Worm (Caenorhabditis elegans) whole organism, L4 larva: ENCODE results near the gene dmsr-10.

Experiments used
- D1046.2 ChIP-seq: fragments of 200-800 bp; sonication (Bioruptor generic); IDR thresholded peaks from 2 replicates; pipeline ENCODE4 v1.3.6; 2022; ENCODE audit warnings: missing genetic modification characterization, missing compliant biosample characterization
- F37D6.2 ChIP-seq: sonication (generic microtip); optimal IDR thresholded peaks from 2 replicates; lab custom pipeline; 2016; ENCODE audit warnings: mild to moderate bottlenecking, missing genetic modification characterization, missing compliant biosample characterization
- F44E2.7 ChIP-seq: fragments of 200-800 bp; sonication (Bioruptor generic); IDR thresholded peaks from 2 replicates; pipeline ENCODE4 v2.1.2; 2022; ENCODE audit warnings: missing genetic modification characterization, missing compliant biosample characterization
- F49E8.2 ChIP-seq: sonication (generic microtip); optimal IDR thresholded peaks from 2 replicates; lab custom pipeline; 2016; ENCODE audit warnings: missing compliant biosample characterization, mild to moderate bottlenecking, missing genetic modification characterization, borderline replicate concordance
- Y105C5A.15 ChIP-seq: fragments of 200-800 bp; sonication (Bioruptor generic); IDR thresholded peaks from 2 replicates; pipeline ENCODE4 v1.3.6; 2022; ENCODE audit warnings: missing genetic modification characterization, missing compliant biosample characterization
- Y5F2A.4 ChIP-seq: fragments of 200-800 bp; sonication (Bioruptor generic); optimal IDR thresholded peaks from 2 replicates; lab custom pipeline; 2018; ENCODE audit warnings: mild to moderate bottlenecking, missing genetic modification characterization, missing compliant biosample characterization
- ZK337.2 ChIP-seq: fragments of 200-800 bp; sonication (Bioruptor generic); IDR thresholded peaks from 2 replicates; pipeline ENCODE4 v1.3.6; 2022; ENCODE audit warnings: missing genetic modification reagents, missing genetic modification characterization, missing compliant biosample characterization
- ZK546.5 ChIP-seq, 2 experiments: sonication (generic microtip); optimal IDR thresholded peaks; 2 replicates each; lab custom pipeline; 2017; ENCODE audit warnings: missing biosample characterization in 2 of 2, missing genetic modification characterization in 2 of 2
- aha-1 ChIP-seq: fragments of 150-350 bp; peaks from one replicate; lab custom pipeline; 2014; ENCODE audit warnings: missing biosample characterization, missing genetic modification characterization
- aly-2 ChIP-seq: sonication (generic microtip); optimal IDR thresholded peaks from 2 replicates; lab custom pipeline; 2018; ENCODE audit warnings: missing biosample characterization, missing genetic modification characterization
- ceh-20 ChIP-seq: fragments of 200-800 bp; sonication (Bioruptor generic); IDR thresholded peaks from 2 replicates; pipeline ENCODE4 v1.3.6; 2022; ENCODE audit warnings: missing genetic modification reagents, missing genetic modification characterization, missing compliant biosample characterization
- ceh-32 ChIP-seq: sonication (generic microtip); optimal IDR thresholded peaks from 2 replicates; lab custom pipeline; 2016; ENCODE audit warnings: mild to moderate bottlenecking, missing genetic modification characterization, missing compliant biosample characterization; ENCODE audit not compliant: poor library complexity
- ceh-82 ChIP-seq: sonication (generic microtip); optimal IDR thresholded peaks from 2 replicates; lab custom pipeline; 2017; ENCODE audit warnings: missing biosample characterization, missing genetic modification characterization
- cey-2 ChIP-seq: sonication (generic microtip); optimal IDR thresholded peaks from 3 replicates; lab custom pipeline; 2017; ENCODE audit warnings: missing genetic modification characterization, mild to moderate bottlenecking, missing compliant biosample characterization, antibody characterized with exemption, borderline replicate concordance; ENCODE audit not compliant: insufficient read depth
- daf-12 ChIP-seq: fragments of 150-350 bp; optimal IDR thresholded peaks from 2 replicates; lab custom pipeline; 2014; ENCODE audit warnings: missing biosample characterization, missing genetic modification reagents, missing genetic modification characterization
- daf-16 ChIP-seq, 3 experiments: sonication (generic microtip); optimal IDR thresholded peaks; 2 replicates each; lab custom pipeline; 2016 to 2017; ENCODE audit warnings: missing genetic modification characterization in 3 of 3, missing genetic modification reagents in 3 of 3, mild to moderate bottlenecking in 2 of 3, missing compliant biosample characterization in 2 of 3, missing biosample characterization in 1 of 3, moderate library complexity in 1 of 3
- daf-19 ChIP-seq: fragments of 200-800 bp; sonication (Bioruptor generic); conservative IDR thresholded peaks from 2 replicates; pipeline ENCODE4 v1.3.6; 2022; ENCODE audit warnings: missing genetic modification characterization, missing compliant biosample characterization
- dmd-8 ChIP-seq: fragments of 200-800 bp; sonication (Bioruptor generic); IDR thresholded peaks from 2 replicates; pipeline ENCODE4 v1.3.6; 2022; ENCODE audit warnings: missing genetic modification characterization, missing compliant biosample characterization
- dmd-9 ChIP-seq: fragments of 200-800 bp; sonication (Bioruptor generic); IDR thresholded peaks from 2 replicates; pipeline ENCODE4 v1.3.6; 2022; ENCODE audit warnings: missing genetic modification reagents, missing genetic modification characterization, missing compliant biosample characterization
- egl-43 ChIP-seq: fragments of 200-800 bp; sonication (Bioruptor generic); IDR thresholded peaks from 2 replicates; pipeline ENCODE4 v1.3.6; 2022; ENCODE audit warnings: missing genetic modification reagents, missing genetic modification characterization, missing compliant biosample characterization
- fos-1 ChIP-seq: fragments of 150-350 bp; optimal IDR thresholded peaks from 2 replicates; lab custom pipeline; 2014; ENCODE audit warnings: missing biosample characterization, missing genetic modification characterization
- lin-38 ChIP-seq: fragments of 200-800 bp; sonication (Bioruptor generic); IDR thresholded peaks from 2 replicates; pipeline ENCODE4 v1.3.6; 2022; ENCODE audit warnings: missing genetic modification reagents, missing genetic modification characterization, missing compliant biosample characterization
- lsy-2 ChIP-seq, 2 experiments: fragments of 150-350 bp in 1 of 2; sonication (generic microtip) in 1 of 2; optimal IDR thresholded peaks; 2 replicates each; lab custom pipeline; 2014 to 2017; ENCODE audit warnings: missing biosample characterization in 2 of 2, missing genetic modification characterization in 2 of 2
- madf-5 ChIP-seq, 2 experiments: fragments of 200-800 bp; sonication (Bioruptor generic); IDR thresholded peaks; 2 replicates each; pipeline ENCODE4 v1.3.6; 2022; ENCODE audit warnings: missing compliant biosample characterization in 2 of 2, missing genetic modification characterization in 2 of 2
- madf-9 ChIP-seq: fragments of 200-800 bp; sonication (Bioruptor generic); conservative IDR thresholded peaks from 2 replicates; pipeline ENCODE4 v1.3.6; 2022; ENCODE audit warnings: missing genetic modification reagents, missing genetic modification characterization, missing compliant biosample characterization
- mes-2 ChIP-seq: sonication (generic microtip); optimal IDR thresholded peaks from 2 replicates; lab custom pipeline; 2016; ENCODE audit warnings: missing genotype, mild to moderate bottlenecking, missing genetic modification characterization, missing compliant biosample characterization; ENCODE audit not compliant: poor library complexity, severe bottlenecking
- nhr-111 ChIP-seq: fragments of 200-800 bp; sonication (Bioruptor generic); optimal IDR thresholded peaks from 2 replicates; lab custom pipeline; 2018; ENCODE audit warnings: mild to moderate bottlenecking, missing genetic modification characterization, missing compliant biosample characterization
- nhr-25 ChIP-seq: sonication (generic microtip); optimal IDR thresholded peaks from 2 replicates; lab custom pipeline; 2017; ENCODE audit warnings: missing genetic modification characterization, mild to moderate bottlenecking, missing compliant biosample characterization, antibody characterized with exemption, moderate library complexity, borderline replicate concordance; ENCODE audit not compliant: insufficient read depth
- nhr-48 ChIP-seq: sonication (generic microtip); optimal IDR thresholded peaks from 2 replicates; lab custom pipeline; 2016; ENCODE audit warnings: mild to moderate bottlenecking, missing genetic modification characterization, missing compliant biosample characterization
- pha-4 ChIP-seq, 2 experiments: fragments of 150-350 bp in 1 of 2; fragments of 200-800 bp in 1 of 2; sonication (Bioruptor generic) in 1 of 2; IDR thresholded peaks in 1 of 2; optimal IDR thresholded peaks in 1 of 2; 2 replicates each; pipeline versions ENCODE4 v1.3.6 to Lab custom; 2014 to 2022; ENCODE audit warnings: missing genetic modification characterization in 2 of 2, missing genetic modification reagents in 2 of 2, missing biosample characterization in 1 of 2, missing compliant biosample characterization in 1 of 2
- php-3 ChIP-seq: fragments of 200-800 bp; sonication (Bioruptor generic); IDR thresholded peaks from 2 replicates; pipeline ENCODE4 v1.3.6; 2022; ENCODE audit warnings: missing genetic modification reagents, missing genetic modification characterization, missing compliant biosample characterization
- rbr-2 ChIP-seq: sonication (generic microtip); optimal IDR thresholded peaks from 2 replicates; lab custom pipeline; 2016; ENCODE audit warnings: missing genotype, missing genetic modification characterization, missing compliant biosample characterization
- sdz-12 ChIP-seq: fragments of 200-800 bp; sonication (Bioruptor generic); optimal IDR thresholded peaks from 2 replicates; lab custom pipeline; 2018; ENCODE audit warnings: mild to moderate bottlenecking, missing genetic modification characterization, missing compliant biosample characterization
- unc-130 ChIP-seq: sonication (generic microtip); optimal IDR thresholded peaks from 2 replicates; lab custom pipeline; 2016; ENCODE audit warnings: missing genetic modification reagents, missing genetic modification characterization, missing compliant biosample characterization
- unc-62 ChIP-seq, 3 experiments: fragments of 150-350 bp in 1 of 3; sonication (generic microtip); optimal IDR thresholded peaks in 2 of 3; peaks in 1 of 3; 1 replicate in 1 of 3; 2 replicates in 2 of 3; lab custom pipeline; 2014 to 2017; ENCODE audit warnings: missing biosample characterization in 3 of 3, missing genetic modification characterization in 3 of 3, missing genetic modification reagents in 3 of 3, missing genotype in 1 of 3
- zfp-3 ChIP-seq: fragments of 200-800 bp; sonication (Bioruptor generic); conservative IDR thresholded peaks from 2 replicates; pipeline ENCODE4 v1.3.6; 2022; ENCODE audit warnings: missing genetic modification reagents, missing genetic modification characterization, missing compliant biosample characterization
- ztf-7 ChIP-seq: fragments of 150-350 bp; optimal IDR thresholded peaks from 2 replicates; lab custom pipeline; 2014; ENCODE audit warnings: missing biosample characterization, missing genetic modification characterization

The dmsr-10 gene

DNA sequence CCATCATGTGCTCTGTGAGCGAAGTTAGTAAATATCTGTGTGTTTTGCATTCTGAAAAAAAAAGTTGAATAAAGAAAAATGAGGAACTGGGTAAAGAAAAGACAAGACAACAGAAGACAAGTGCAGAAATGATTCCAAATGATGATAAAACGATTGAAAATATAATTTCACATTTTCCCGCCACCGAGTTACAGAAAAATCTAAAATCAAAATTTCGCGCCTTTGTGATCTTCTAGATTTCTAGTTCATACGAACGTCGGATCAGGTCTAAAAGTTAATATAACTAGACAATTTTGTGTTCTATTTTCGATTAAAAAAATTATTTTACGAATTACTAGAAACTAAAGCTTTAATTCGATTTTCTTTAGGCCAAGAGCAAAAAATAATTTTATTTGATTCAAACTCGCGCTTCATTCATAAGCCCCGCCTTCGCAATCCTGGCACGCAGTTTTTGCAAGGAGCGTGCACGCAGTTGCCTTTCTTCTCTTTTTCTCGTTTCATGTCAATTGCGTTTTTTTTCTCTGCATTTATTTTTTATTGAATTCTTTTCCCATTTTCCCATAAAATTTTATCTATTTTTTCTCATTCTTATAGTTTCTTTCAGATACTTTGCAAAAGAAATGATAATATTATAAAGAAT lies 16.8 kb downstream of the dmsr-10 start, which contains the start of the genes spn-4 and spe-39 (continued):
- TF ChIP-seq unc-62 (GFP tag; optimal IDR thresholded peaks at IDR 0.05 in 1 of 2; lab: Kevin White, UChicago) (no peak), unc-62 (tag; optimal IDR thresholded peaks at IDR 0.05; lab: Kevin White, UChicago) (no peak), mes-2 (peak; percentile 93), pha-4 (GFP tag; IDR thresholded peaks at IDR 0.05; lab: Robert Waterston, UW) (peak; percentile 58; the same call in 1 of the 2 replicates), pha-4 (tag; optimal IDR thresholded peaks at IDR 0.05; lab: Kevin White, UChicago) (peak; percentile 31), sdz-12 (GFP tag; lab: Kevin White, UChicago) (no peak), F49E8.2 (tag; lab: Kevin White, UChicago) (peak; percentile 13), ztf-7 (tag; lab: Kevin White, UChicago) (no peak), daf-19 (GFP tag; lab: Robert Waterston, UW) (no peak), ceh-32 (tag; lab: Kevin White, UChicago) (no peak), aly-2 (no peak), cey-2 (tag; lab: Kevin White, UChicago) (no peak), ZK337.2 (GFP tag; lab: Robert Waterston, UW) (no peak), ceh-82 (tag; lab: Kevin White, UChicago) (no peak), Y5F2A.4 (no peak), aha-1 (tag; lab: Kevin White, UChicago) (no peak), F37D6.2 (tag; lab: Kevin White, UChicago) (peak; percentile 2), rbr-2 (tag; lab: Kevin White, UChicago) (peak; percentile 40), daf-16 (GFP tag; optimal IDR thresholded peaks at IDR 0.05; lab: Kevin White, UChicago) (peak in 1 of 2 experiments; percentile 17), daf-16 (tag; optimal IDR thresholded peaks at IDR 0.05; lab: Kevin White, UChicago) (no peak)

- TF ChIP-seq D1046.2 (GFP tag; lab: Robert Waterston, UW) (no peak), php-3 (GFP tag; lab: Robert Waterston, UW) (no peak), nhr-111 (no peak), dmd-9 (GFP tag; lab: Robert Waterston, UW) (no peak), F49E8.2 (tag; lab: Kevin White, UChicago) (peak; percentile 21), unc-62 (GFP tag; optimal IDR thresholded peaks at IDR 0.05 in 1 of 2; lab: Kevin White, UChicago) (peak in 1 of 2 experiments; percentile 63), unc-62 (tag; optimal IDR thresholded peaks at IDR 0.05; lab: Kevin White, UChicago) (no peak), dmd-8 (GFP tag; lab: Robert Waterston, UW) (0 out of 2 replicates have a peak, but pooled peaks have one; percentile 40), nhr-25 (tag; lab: Kevin White, UChicago) (no peak), ZK546.5 (tag; optimal IDR thresholded peaks at IDR 0.05; lab: Kevin White, UChicago) (no peak), daf-12 (no peak), ceh-20 (GFP tag; lab: Robert Waterston, UW) (no peak), F44E2.7 (GFP tag; lab: Robert Waterston, UW) (no peak), Y105C5A.15 (GFP tag; lab: Robert Waterston, UW) (no peak), madf-9 (GFP tag; lab: Robert Waterston, UW) (no peak), pha-4 (GFP tag; IDR thresholded peaks at IDR 0.05; lab: Robert Waterston, UW) (0 out of 2 replicates have a peak, but pooled peaks have one; percentile 16), pha-4 (tag; optimal IDR thresholded peaks at IDR 0.05; lab: Kevin White, UChicago) (no peak), ceh-82 (tag; lab: Kevin White, UChicago) (no peak), fos-1 (tag; lab: Kevin White, UChicago) (no peak), lsy-2 (tag; optimal IDR thresholded peaks at IDR 0.05; lab: Kevin White, UChicago) (no peak), egl-43 (GFP tag; lab: Robert Waterston, UW) (no peak), nhr-48 (tag; lab: Kevin White, UChicago) (no peak), unc-130 (GFP tag; lab: Kevin White, UChicago) (peak; percentile 61), lin-38 (GFP tag; lab: Robert Waterston, UW) (0 out of 2 replicates have a peak, but pooled peaks have one; percentile 19), zfp-3 (GFP tag; lab: Robert Waterston, UW) (no peak), daf-19 (GFP tag; lab: Robert Waterston, UW) (no peak), madf-5 (GFP tag; IDR thresholded peaks at IDR 0.05; lab: Robert Waterston, UW) (peak in 1 of 2 experiments; percentile 35; a peak in 1 of 4 replicates)
Observed at ce11 chrV:6783044-6783625, 18.6 kb downstream of the dmsr-10 start.
